Worm (Caenorhabditis elegans) whole organism, L2 larva: ENCODE data around the gene elt-1.

Experiments
- C34F6.9 ChIP-seq: fragments of 150-350 bp; optimal IDR thresholded peaks from 2 replicates; lab custom pipeline; 2014; ENCODE audit warnings: missing biosample characterization, missing genetic modification characterization
- F13H6.1 ChIP-seq: sonication (generic microtip); optimal IDR thresholded peaks from 2 replicates; lab custom pipeline; 2016; ENCODE audit warnings: missing genetic modification characterization, missing compliant biosample characterization
- R02D3.7 ChIP-seq: fragments of 150-350 bp; optimal IDR thresholded peaks from 2 replicates; lab custom pipeline; 2014; ENCODE audit warnings: missing biosample characterization, missing genetic modification characterization
- aly-2 ChIP-seq: fragments of 150-350 bp; optimal IDR thresholded peaks from 2 replicates; lab custom pipeline; 2014; ENCODE audit warnings: missing biosample characterization, missing genetic modification characterization
- blmp-1 ChIP-seq: sonication (generic microtip); optimal IDR thresholded peaks from 2 replicates; lab custom pipeline; 2017; ENCODE audit warnings: missing genetic modification characterization, mild to moderate bottlenecking, missing compliant biosample characterization, antibody characterized with exemption, moderate library complexity; ENCODE audit not compliant: insufficient read depth
- ceh-16 ChIP-seq: fragments of 150-350 bp; optimal IDR thresholded peaks from 2 replicates; lab custom pipeline; 2014; ENCODE audit warnings: missing biosample characterization, missing genetic modification characterization
- crh-2 ChIP-seq: sonication (generic microtip); optimal IDR thresholded peaks from 2 replicates; lab custom pipeline; 2017; ENCODE audit warnings: missing biosample characterization, missing genetic modification characterization
- egl-27 ChIP-seq: sonication (generic microtip); optimal IDR thresholded peaks from 3 replicates; lab custom pipeline; 2017; ENCODE audit warnings: missing biosample characterization, missing genetic modification reagents, missing genetic modification characterization
- elt-1 ChIP-seq: fragments of 150-350 bp; optimal IDR thresholded peaks from 2 replicates; lab custom pipeline; 2014; ENCODE audit warnings: missing biosample characterization, missing genetic modification characterization
- elt-3 ChIP-seq: sonication (generic microtip); optimal IDR thresholded peaks from 2 replicates; lab custom pipeline; 2017; ENCODE audit warnings: missing biosample characterization, missing genetic modification characterization
- fos-1 ChIP-seq: fragments of 150-350 bp; optimal IDR thresholded peaks from 2 replicates; lab custom pipeline; 2014; ENCODE audit warnings: missing biosample characterization, missing genetic modification characterization
- lin-13 ChIP-seq: fragments of 150-350 bp; optimal IDR thresholded peaks from 2 replicates; lab custom pipeline; 2014; ENCODE audit warnings: missing biosample characterization, missing genetic modification reagents, missing genetic modification characterization
- lin-39 ChIP-seq: fragments of 150-350 bp; optimal IDR thresholded peaks from 2 replicates; lab custom pipeline; 2014; ENCODE audit warnings: missing biosample characterization, missing genetic modification reagents, missing genetic modification characterization
- mbf-1 ChIP-seq: sonication (generic microtip); optimal IDR thresholded peaks from 2 replicates; lab custom pipeline; 2017; ENCODE audit warnings: missing biosample characterization, missing genetic modification characterization
- mdl-1 ChIP-seq, 2 experiments: fragments of 150-350 bp in 1 of 2; sonication (generic microtip) in 1 of 2; optimal IDR thresholded peaks; 2 replicates each; lab custom pipeline; 2017; ENCODE audit warnings: missing biosample characterization in 2 of 2, missing genetic modification characterization in 2 of 2
- nhr-10 ChIP-seq: sonication (generic microtip); optimal IDR thresholded peaks from 2 replicates; lab custom pipeline; 2017; ENCODE audit warnings: missing biosample characterization, missing genetic modification characterization
- nhr-11 ChIP-seq: fragments of 150-350 bp; optimal IDR thresholded peaks from 2 replicates; lab custom pipeline; 2014; ENCODE audit warnings: missing biosample characterization, missing genetic modification characterization
- nhr-129 ChIP-seq: fragments of 150-350 bp; optimal IDR thresholded peaks from 2 replicates; lab custom pipeline; 2014; ENCODE audit warnings: missing biosample characterization, missing genetic modification characterization
- nhr-21 ChIP-seq: fragments of 150-350 bp; optimal IDR thresholded peaks from 2 replicates; lab custom pipeline; 2014; ENCODE audit warnings: missing biosample characterization, missing genetic modification characterization
- nhr-23 ChIP-seq: fragments of 150-350 bp; optimal IDR thresholded peaks from 2 replicates; lab custom pipeline; 2014; ENCODE audit warnings: missing biosample characterization, missing genetic modification reagents, missing genetic modification characterization
- nhr-237 ChIP-seq: fragments of 150-350 bp; optimal IDR thresholded peaks from 2 replicates; lab custom pipeline; 2014; ENCODE audit warnings: missing biosample characterization, missing genetic modification characterization
- nhr-25 ChIP-seq: fragments of 150-350 bp; sonication (generic microtip); optimal IDR thresholded peaks from 3 replicates; lab custom pipeline; 2014; ENCODE audit warnings: missing biosample characterization, missing genetic modification characterization
- nhr-6 ChIP-seq: fragments of 150-350 bp; optimal IDR thresholded peaks from 2 replicates; lab custom pipeline; 2014; ENCODE audit warnings: missing biosample characterization, missing genetic modification characterization
- peb-1 ChIP-seq: fragments of 150-350 bp; optimal IDR thresholded peaks from 2 replicates; lab custom pipeline; 2014; ENCODE audit warnings: missing biosample characterization, missing genetic modification characterization
- sem-4 ChIP-seq: fragments of 150-350 bp; optimal IDR thresholded peaks from 2 replicates; lab custom pipeline; 2014; ENCODE audit warnings: missing biosample characterization, missing genetic modification reagents, missing genetic modification characterization
- skn-1 ChIP-seq: sonication (generic microtip); optimal IDR thresholded peaks from 2 replicates; lab custom pipeline; 2017; ENCODE audit warnings: missing biosample characterization, missing genetic modification characterization
- sma-3 ChIP-seq: sonication (generic microtip); optimal IDR thresholded peaks from 2 replicates; lab custom pipeline; 2016; ENCODE audit warnings: missing genetic modification reagents, missing genetic modification characterization, missing compliant biosample characterization
- sma-9 ChIP-seq, 2 experiments: fragments of 150-350 bp in 1 of 2; sonication (generic microtip) in 1 of 2; optimal IDR thresholded peaks; 2 replicates each; lab custom pipeline; 2014 to 2016; ENCODE audit warnings: missing genetic modification characterization in 2 of 2, mild to moderate bottlenecking in 1 of 2, missing biosample characterization in 1 of 2, missing compliant biosample characterization in 1 of 2, missing genetic modification reagents in 1 of 2, moderate library complexity in 1 of 2
- snpc-4 ChIP-seq: fragments of 150-350 bp; optimal IDR thresholded peaks from 2 replicates; lab custom pipeline; 2014; ENCODE audit warnings: missing biosample characterization, missing genetic modification characterization
- unc-39 ChIP-seq: fragments of 150-350 bp; optimal IDR thresholded peaks from 2 replicates; lab custom pipeline; 2014; ENCODE audit warnings: missing biosample characterization, missing genetic modification characterization
- unc-62 ChIP-seq: fragments of 150-350 bp; optimal IDR thresholded peaks from 2 replicates; lab custom pipeline; 2014; ENCODE audit warnings: missing biosample characterization, missing genetic modification reagents, missing genetic modification characterization
- ztf-11 ChIP-seq: sonication (generic microtip); optimal IDR thresholded peaks from 2 replicates; lab custom pipeline; 2017; ENCODE audit warnings: missing biosample characterization, missing genetic modification characterization
- ztf-4 ChIP-seq: fragments of 150-350 bp; optimal IDR thresholded peaks from 2 replicates; lab custom pipeline; 2014; ENCODE audit warnings: missing biosample characterization, missing genetic modification characterization

elt-1 gene

DNA sequence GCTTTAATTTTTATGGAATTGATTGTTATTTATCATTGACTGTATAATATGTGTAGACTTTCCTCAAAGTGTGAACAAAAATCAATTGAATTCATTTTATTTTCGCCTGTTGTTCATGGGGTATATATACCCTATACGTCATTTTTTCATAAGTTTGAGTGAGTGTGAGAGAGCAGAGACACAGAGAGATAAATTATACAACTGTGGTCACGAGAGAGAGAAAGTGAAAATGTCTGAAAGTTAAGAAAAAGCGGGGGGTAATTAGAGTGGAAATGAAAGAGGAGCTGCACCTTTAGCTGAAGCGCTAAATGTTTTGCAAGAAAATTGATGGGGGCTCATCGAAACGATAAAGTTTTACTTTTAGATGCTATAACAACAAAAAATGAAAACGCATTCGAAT is 11.0 kb downstream of the elt-1 start:
- no peak for TF ChIP-seq elt-3 (tag; lab: Kevin White, UChicago)
- TF ChIP-seq nhr-23 (tag; lab: Kevin White, UChicago): no peak
- no peak for TF ChIP-seq unc-62
- no peak for TF ChIP-seq R02D3.7 (tag; lab: Kevin White, UChicago)
- TF ChIP-seq nhr-10 (tag; lab: Kevin White, UChicago): no peak
- TF ChIP-seq sma-9 (GFP tag; optimal IDR thresholded peaks at IDR 0.05; lab: Kevin White, UChicago): peak; percentile 8
- TF ChIP-seq sma-9 (tag; optimal IDR thresholded peaks at IDR 0.05; lab: Kevin White, UChicago): no peak
- no peak for TF ChIP-seq nhr-129
- TF ChIP-seq blmp-1: peak; percentile 69
- TF ChIP-seq ztf-11 (tag; lab: Kevin White, UChicago): no peak
- no peak for TF ChIP-seq nhr-237 (tag; lab: Kevin White, UChicago)
- peak; percentile 1 for TF ChIP-seq crh-2 (tag; lab: Kevin White, UChicago)
- no peak for TF ChIP-seq lin-13 (GFP tag; lab: Kevin White, UChicago)
- TF ChIP-seq fos-1: peak; percentile 18
- no peak for TF ChIP-seq elt-1 (tag; lab: Kevin White, UChicago)
- no peak for TF ChIP-seq nhr-25 (tag; lab: Kevin White, UChicago)
- TF ChIP-seq ztf-4: no peak
- TF ChIP-seq nhr-6 (tag; lab: Kevin White, UChicago): no peak
- no peak for TF ChIP-seq snpc-4 (tag; lab: Kevin White, UChicago)
- no peak for TF ChIP-seq egl-27 (tag; lab: Kevin White, UChicago)
- TF ChIP-seq sma-3 (GFP tag; lab: Kevin White, UChicago): peak; percentile 2
- no peak for TF ChIP-seq sem-4
- no peak for TF ChIP-seq F13H6.1 (tag; lab: Kevin White, UChicago)
- no peak for TF ChIP-seq peb-1
- TF ChIP-seq unc-39 (tag; lab: Kevin White, UChicago): no peak
- TF ChIP-seq lin-39 (tag; lab: Kevin White, UChicago): no peak
- TF ChIP-seq ceh-16 (tag; lab: Kevin White, UChicago): no peak
- TF ChIP-seq nhr-11 (tag; lab: Kevin White, UChicago): no peak
- TF ChIP-seq mbf-1 (tag; lab: Kevin White, UChicago): no peak
- no peak for TF ChIP-seq aly-2 (tag; lab: Kevin White, UChicago)
- no peak for TF ChIP-seq C34F6.9
- no peak for TF ChIP-seq mdl-1 (tag; optimal IDR thresholded peaks at IDR 0.05; lab: Kevin White, UChicago)

ce11 chrIV:9627033-9627432 is 12.2 kb downstream of the elt-1 start:
- TF ChIP-seq crh-2 (tag; lab: Kevin White, UChicago) (no peak), egl-27 (tag; lab: Kevin White, UChicago) (no peak), skn-1 (tag; lab: Kevin White, UChicago) (no peak), nhr-25 (tag; lab: Kevin White, UChicago) (no peak), unc-39 (tag; lab: Kevin White, UChicago) (no peak), snpc-4 (tag; lab: Kevin White, UChicago) (no peak), ztf-11 (tag; lab: Kevin White, UChicago) (no peak), elt-3 (tag; lab: Kevin White, UChicago) (no peak), nhr-129 (no peak), nhr-11 (tag; lab: Kevin White, UChicago) (no peak), sma-9 (GFP tag; optimal IDR thresholded peaks at IDR 0.05; lab: Kevin White, UChicago) (no peak), sma-9 (tag; optimal IDR thresholded peaks at IDR 0.05; lab: Kevin White, UChicago) (no peak), elt-1 (tag; lab: Kevin White, UChicago) (no peak), peb-1 (no peak)

DNA sequence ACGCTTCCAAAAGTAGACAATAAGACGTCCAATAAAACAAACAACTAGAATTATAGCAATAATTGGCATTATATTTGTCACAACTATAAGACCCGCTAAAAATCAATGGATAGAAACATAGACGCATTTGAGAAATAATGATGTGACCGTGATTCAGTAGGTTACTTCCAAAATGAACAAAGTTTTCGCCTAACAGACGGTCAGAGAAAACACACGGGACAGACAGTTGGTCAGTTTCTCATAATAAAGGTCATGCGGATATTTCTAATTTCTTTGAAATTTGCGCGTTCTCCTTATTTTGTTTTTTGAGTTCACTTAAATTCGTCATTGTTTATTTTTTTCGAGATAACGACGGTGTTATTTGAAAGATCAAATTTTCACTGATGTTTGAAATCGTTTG is 16.8 kb downstream of the elt-1 start:
- TF ChIP-seq C34F6.9 (no peak), sma-9 (GFP tag; optimal IDR thresholded peaks at IDR 0.05; lab: Kevin White, UChicago) (peak; percentile 2), sma-9 (tag; optimal IDR thresholded peaks at IDR 0.05; lab: Kevin White, UChicago) (no peak)
- TF ChIP-seq, all 48 proteins: peak for 1

DNA sequence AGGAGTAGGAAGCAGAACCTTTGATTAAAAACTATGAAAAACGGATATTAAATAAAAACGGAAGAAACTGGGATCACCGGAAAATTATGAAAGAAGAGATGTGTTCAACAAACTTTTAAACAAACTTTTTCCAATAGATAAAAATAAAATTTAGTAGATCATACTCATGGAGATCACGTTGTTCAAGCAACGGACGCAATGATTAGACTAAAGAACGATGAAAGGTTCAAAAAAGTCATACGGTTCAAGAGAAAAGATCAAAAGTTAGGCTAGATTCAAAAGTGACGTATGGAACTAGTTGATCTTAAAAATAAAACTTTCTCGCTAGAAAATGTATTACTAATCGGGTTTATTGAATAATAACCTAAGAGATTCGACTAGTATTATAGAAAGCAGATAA is 17.3 kb downstream of the elt-1 start:
- TF ChIP-seq blmp-1 (peak; percentile 40), nhr-21 (tag; lab: Kevin White, UChicago) (peak; percentile 28), peb-1 (no peak), sma-9 (GFP tag; optimal IDR thresholded peaks at IDR 0.05; lab: Kevin White, UChicago) (peak; percentile 58), sma-9 (tag; optimal IDR thresholded peaks at IDR 0.05; lab: Kevin White, UChicago) (no peak)

DNA sequence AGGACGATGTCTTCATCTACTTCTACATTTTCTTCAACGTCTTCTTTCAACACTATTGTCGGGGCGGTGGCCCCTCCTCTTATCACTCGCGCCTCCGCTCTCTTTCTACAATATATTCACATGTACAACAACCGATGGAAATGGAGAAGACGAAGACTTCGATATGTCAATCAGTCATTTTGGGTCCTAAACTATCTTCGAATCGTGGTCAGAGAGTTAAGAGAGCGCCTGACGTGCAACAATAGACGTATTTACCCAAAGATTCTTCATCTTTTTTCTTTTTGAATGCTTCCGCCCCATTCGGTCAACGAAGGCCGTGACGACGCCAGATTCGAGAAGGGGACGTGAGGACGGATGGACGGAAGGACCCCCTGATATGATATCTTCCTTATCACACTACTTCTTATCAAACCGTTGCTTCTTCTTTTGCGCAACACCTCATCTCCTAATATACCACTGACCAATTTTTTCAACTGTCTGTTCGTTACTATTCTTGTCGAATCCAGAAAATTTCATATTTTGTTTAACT is 18.2 kb downstream of the elt-1 start:
- TF ChIP-seq nhr-25 (tag; lab: Kevin White, UChicago): peak; percentile 4
- no peak for TF ChIP-seq nhr-6 (tag; lab: Kevin White, UChicago)
- TF ChIP-seq nhr-23 (tag; lab: Kevin White, UChicago): no peak
- peak; percentile 15 for TF ChIP-seq sma-3 (GFP tag; lab: Kevin White, UChicago)
- no peak for TF ChIP-seq R02D3.7 (tag; lab: Kevin White, UChicago)
- peak; percentile 53 for TF ChIP-seq sma-9 (GFP tag; optimal IDR thresholded peaks at IDR 0.05; lab: Kevin White, UChicago)
- no peak for TF ChIP-seq sma-9 (tag; optimal IDR thresholded peaks at IDR 0.05; lab: Kevin White, UChicago)
- TF ChIP-seq, all 48 proteins: peak for 3
